Fruit fly (Drosophila melanogaster): ENCODE measurements around the gene MED6.

MED6 gene

dm6 chr3R:9777941-9778360 is 9.2 kb upstream of the MED6 start, which contains the start of gene RpS29 (continued):
- TF ChIP-seq CG17385 (GFP tag; optimal IDR thresholded peaks at IDR 0.05) (peak; percentile 54), fu2 (GFP tag; optimal IDR thresholded peaks at IDR 0.05) (peak; percentile 84), CG15269 (tag; optimal IDR thresholded peaks at IDR 0.05) (peak; percentile 58), zfh2 (GFP tag; optimal IDR thresholded peaks at IDR 0.05) (peak; percentile 87), Camta (GFP tag; optimal IDR thresholded peaks at IDR 0.05) (peak; percentile 72), CG15073 (GFP tag; optimal IDR thresholded peaks at IDR 0.05) (no peak), B-H2 (GFP tag; optimal IDR thresholded peaks at IDR 0.05) (peak; percentile 95), CG4707 (GFP tag; optimal IDR thresholded peaks at IDR 0.05) (no peak), CG2875 (GFP tag; optimal IDR thresholded peaks at IDR 0.05) (peak; percentile 43), CG8359 (GFP tag; optimal IDR thresholded peaks at IDR 0.05; ENCODE audit: borderline replicate concordance) (no peak), twi (tag; optimal IDR thresholded peaks at IDR 0.05) (peak; percentile 27), ato (GFP tag; IDR thresholded peaks at IDR 0.05; ENCODE audit: partially characterized antibody) (peak; percentile 88), Ptx1 (GFP tag; IDR thresholded peaks at IDR 0.05) (peak; percentile 79), Spps (tag; optimal IDR thresholded peaks at IDR 0.05) (peak; percentile 29), ash1 (GFP tag; optimal IDR thresholded peaks at IDR 0.05) (peak; percentile 89), CG10147 (GFP tag; optimal IDR thresholded peaks at IDR 0.05) (peak; percentile 58), C15 (GFP tag; IDR thresholded peaks at IDR 0.05) (0 out of 3 replicates have a peak, but pooled peaks have one; percentile 43), lilli (GFP tag; optimal IDR thresholded peaks at IDR 0.05) (peak; percentile 91), CG13123 (GFP tag; optimal IDR thresholded peaks at IDR 0.05) (peak; percentile 74), CG18599 (GFP tag; optimal IDR thresholded peaks at IDR 0.05) (peak; percentile 86), repo (GFP tag; optimal IDR thresholded peaks at IDR 0.05) (peak; percentile 71), CG17328 (GFP tag; IDR thresholded peaks at IDR 0.05) (peak; percentile 74), sd (tag; optimal IDR thresholded peaks at IDR 0.05) (peak; percentile 44), crp (GFP tag; optimal IDR thresholded peaks at IDR 0.05) (peak in 1 of 2 experiments; percentile 50), CG6683 (GFP tag; optimal IDR thresholded peaks at IDR 0.05) (peak; percentile 73), pum (GFP tag; optimal IDR thresholded peaks at IDR 0.05) (peak; percentile 81), Vsx1 (GFP tag; optimal IDR thresholded peaks at IDR 0.05) (peak; percentile 72), CG10543 (GFP tag; optimal IDR thresholded peaks at IDR 0.05) (peak; percentile 93), Abd-B (GFP tag; optimal IDR thresholded peaks at IDR 0.05) (peak; percentile 40), Dek (tag; optimal IDR thresholded peaks at IDR 0.05) (peak; percentile 77), CG15696 (tag; optimal IDR thresholded peaks at IDR 0.05) (peak; percentile 58), jigr1 (GFP tag; IDR thresholded peaks at IDR 0.05) (no peak), D19B (GFP tag; optimal IDR thresholded peaks at IDR 0.05) (no peak), fd102C (GFP tag; optimal IDR thresholded peaks at IDR 0.05) (no peak), insv (GFP tag; optimal IDR thresholded peaks at IDR 0.05) (peak in 1 of 2 experiments; percentile 73), gsb (GFP tag; IDR thresholded peaks at IDR 0.05) (peak; percentile 77), CG9609 (GFP tag; optimal IDR thresholded peaks at IDR 0.05) (peak; percentile 88), CG4404 (GFP tag; IDR thresholded peaks at IDR 0.05) (peak; percentile 46; the same call in 1 of the 2 replicates), CG11560 (tag; IDR thresholded peaks at IDR 0.05) (peak; percentile 74; the same call in 2 of the 3 replicates), Jarid2 (GFP tag; optimal IDR thresholded peaks at IDR 0.05) (peak; percentile 63), ara (GFP tag; IDR thresholded peaks at IDR 0.05) (peak; percentile 60; the same call in 1 of the 2 replicates), psq (GFP tag; optimal IDR thresholded peaks at IDR 0.05) (peak; percentile 50), CG6272 (GFP tag; IDR thresholded peaks at IDR 0.05) (peak; percentile 83), CG15514 (GFP tag; optimal IDR thresholded peaks at IDR 0.05) (peak; percentile 95), CG33557 (GFP tag; optimal IDR thresholded peaks at IDR 0.05) (peak; percentile 67), h (optimal IDR thresholded peaks at IDR 0.05) (no peak), org-1 (GFP tag; optimal IDR thresholded peaks at IDR 0.05) (peak; percentile 15), nmo (GFP tag; optimal IDR thresholded peaks at IDR 0.05) (peak; percentile 78), CG12744 (GFP tag; optimal IDR thresholded peaks at IDR 0.05) (peak; percentile 77), stwl (tag; optimal IDR thresholded peaks at IDR 0.05) (peak; percentile 73)
